Fruit fly (Drosophila melanogaster) whole organism, embryonic: ENCODE results near the gene CG31287.

Experiments
- Adf1 ChIP-seq: fragments of 200-800 bp; sonication (Bioruptor generic); IDR thresholded peaks from 2 replicates; pipeline ENCODE4 v1.3.6; 2022; ENCODE audit warnings: missing biosample characterization, missing genetic modification characterization
- Bteb2 ChIP-seq: fragments of 200-800 bp; sonication (Bioruptor generic); optimal IDR thresholded peaks from 2 replicates; lab custom pipeline; 2016; ENCODE audit warnings: missing biosample characterization, missing genetic modification characterization
- CG10209 ChIP-seq: fragments of 200-800 bp; sonication (Bioruptor generic); optimal IDR thresholded peaks from 3 replicates; lab custom pipeline; 2017; ENCODE audit warnings: missing biosample characterization, mild to moderate bottlenecking, missing genetic modification characterization, missing genetic modification reagents
- CG1024 ChIP-seq: fragments of 200-800 bp; sonication (Bioruptor generic); IDR thresholded peaks from 2 replicates; pipeline ENCODE4 v1.3.6; 2022; ENCODE audit warnings: missing biosample characterization, missing genetic modification characterization
- CG10366 ChIP-seq: fragments of 200-800 bp; sonication (Bioruptor generic); IDR thresholded peaks from 2 replicates; pipeline ENCODE4 v1.3.6; 2022; ENCODE audit warnings: missing biosample characterization, missing genetic modification characterization
- CG1233 ChIP-seq: fragments of 200-800 bp; sonication (Bioruptor generic); optimal IDR thresholded peaks from 4 replicates; lab custom pipeline; 2018; ENCODE audit warnings: missing biosample characterization, mild to moderate bottlenecking, missing genetic modification characterization
- CG12744 ChIP-seq: fragments of 200-800 bp; sonication (Bioruptor generic); optimal IDR thresholded peaks from 2 replicates; lab custom pipeline; 2016; ENCODE audit warnings: missing biosample characterization, missing genetic modification characterization
- CG13296 ChIP-seq: fragments of 200-800 bp; sonication (Bioruptor generic); optimal IDR thresholded peaks from 3 replicates; lab custom pipeline; 2018; ENCODE audit warnings: missing biosample characterization, mild to moderate bottlenecking, missing genetic modification characterization
- CG15696 ChIP-seq: fragments of 200-800 bp; sonication (Bioruptor generic); optimal IDR thresholded peaks from 2 replicates; lab custom pipeline; 2019; ENCODE audit warnings: missing biosample characterization, mild to moderate bottlenecking, missing genetic modification characterization, moderate library complexity
- CG1647 ChIP-seq: fragments of 200-800 bp; sonication (Bioruptor generic); optimal IDR thresholded peaks from 3 replicates; lab custom pipeline; 2016; ENCODE audit warnings: missing biosample characterization, missing genetic modification characterization
- CG17328 ChIP-seq: fragments of 200-800 bp; sonication (Bioruptor generic); IDR thresholded peaks from 2 replicates; pipeline ENCODE4 v1.3.6; 2022; ENCODE audit warnings: missing biosample characterization, missing genetic modification characterization
- CG17359 ChIP-seq: fragments of 200-800 bp; sonication (Bioruptor generic); optimal IDR thresholded peaks from 3 replicates; lab custom pipeline; 2018; ENCODE audit warnings: missing biosample characterization, mild to moderate bottlenecking, missing genetic modification characterization, moderate library complexity
- CG1792 ChIP-seq: fragments of 200-800 bp; sonication (Bioruptor generic); optimal IDR thresholded peaks from 2 replicates; lab custom pipeline; 2016; ENCODE audit warnings: missing biosample characterization, missing genetic modification characterization
- CG18476 ChIP-seq: fragments of 200-800 bp; sonication (Bioruptor generic); optimal IDR thresholded peaks from 2 replicates; lab custom pipeline; 2016; ENCODE audit warnings: missing biosample characterization, mild to moderate bottlenecking, missing genetic modification characterization
- CG32767 ChIP-seq: fragments of 200-800 bp; sonication (Bioruptor generic); IDR thresholded peaks from 2 replicates; pipeline ENCODE4 v1.3.6; 2022; ENCODE audit warnings: missing biosample characterization, missing genetic modification characterization
- CG33213 ChIP-seq: fragments of 200-800 bp; sonication (Bioruptor generic); optimal IDR thresholded peaks from 3 replicates; lab custom pipeline; 2016; ENCODE audit warnings: missing biosample characterization, missing genetic modification characterization
- CG4360 ChIP-seq: fragments of 200-800 bp; sonication (Bioruptor generic); IDR thresholded peaks from 2 replicates; pipeline ENCODE4 v1.3.6; 2022; ENCODE audit warnings: missing biosample characterization, missing genetic modification characterization
- CG4404 ChIP-seq: fragments of 200-800 bp; sonication (Bioruptor generic); IDR thresholded peaks from 2 replicates; pipeline ENCODE4 v1.3.6; 2022; ENCODE audit warnings: missing biosample characterization, missing genetic modification characterization
- CG4854 ChIP-seq: fragments of 200-800 bp; sonication (Bioruptor generic); optimal IDR thresholded peaks from 2 replicates; lab custom pipeline; 2016; ENCODE audit warnings: missing biosample characterization, missing genetic modification characterization, inconsistent platforms
- CG6765 ChIP-seq: fragments of 200-800 bp; sonication (Bioruptor generic); optimal IDR thresholded peaks from 3 replicates; lab custom pipeline; 2017; ENCODE audit warnings: missing biosample characterization, mild to moderate bottlenecking, missing genetic modification characterization
- CG7372 ChIP-seq: fragments of 200-800 bp; sonication (Bioruptor generic); IDR thresholded peaks from 2 replicates; pipeline ENCODE4 v1.3.6; 2022; ENCODE audit warnings: missing biosample characterization, missing genetic modification characterization
- CHES-1-like ChIP-seq: fragments of 200-800 bp; sonication (Bioruptor generic); optimal IDR thresholded peaks from 2 replicates; lab custom pipeline; 2016; ENCODE audit warnings: missing biosample characterization, missing genetic modification characterization
- CoRest ChIP-seq: fragments of 200-800 bp; sonication (Bioruptor generic); optimal IDR thresholded peaks from 3 replicates; lab custom pipeline; 2018; ENCODE audit warnings: missing biosample characterization, mild to moderate bottlenecking, missing genetic modification characterization, moderate library complexity
- D19B ChIP-seq: fragments of 200-800 bp; sonication (Bioruptor generic); optimal IDR thresholded peaks from 2 replicates; lab custom pipeline; 2017; ENCODE audit warnings: missing biosample characterization, mild to moderate bottlenecking, missing genetic modification characterization
- HLHmδ ChIP-seq: fragments of 200-800 bp; sonication (Bioruptor generic); optimal IDR thresholded peaks from 2 replicates; lab custom pipeline; 2018; ENCODE audit warnings: missing biosample characterization, mild to moderate bottlenecking, missing genetic modification characterization, moderate library complexity
- MESR4 ChIP-seq: fragments of 200-800 bp; sonication (Bioruptor generic); optimal IDR thresholded peaks from 2 replicates; lab custom pipeline; 2018; ENCODE audit warnings: missing biosample characterization, mild to moderate bottlenecking, missing genetic modification characterization, moderate library complexity
- Med ChIP-seq: fragments of 200-800 bp; sonication (Bioruptor generic); peaks from one replicate; lab custom pipeline; 2016; ENCODE audit warnings: missing biosample characterization, missing genetic modification characterization, mild to moderate bottlenecking, inconsistent platforms, moderate library complexity
- Myb ChIP-seq: fragments of 200-800 bp; sonication (Bioruptor generic); optimal IDR thresholded peaks from 2 replicates; lab custom pipeline; 2016; ENCODE audit warnings: missing biosample characterization, missing genetic modification characterization
- NK7.1 ChIP-seq: fragments of 200-800 bp; sonication (Bioruptor generic); optimal IDR thresholded peaks from 3 replicates; lab custom pipeline; 2016; ENCODE audit warnings: missing biosample characterization, missing genetic modification characterization
- Nf-YC ChIP-seq: fragments of 200-800 bp; optimal IDR thresholded peaks from 3 replicates; lab custom pipeline; 2019; ENCODE audit warnings: missing biosample characterization, mild to moderate bottlenecking, missing genetic modification characterization, moderate library complexity
- Optix ChIP-seq: fragments of 200-800 bp; sonication (Bioruptor generic); IDR thresholded peaks from 3 replicates; pipeline ENCODE4 v1.3.6; 2022; ENCODE audit warnings: missing biosample characterization, missing genetic modification characterization
- Rx ChIP-seq: fragments of 200-800 bp; sonication (Bioruptor generic); IDR thresholded peaks from 2 replicates; pipeline ENCODE4 v1.3.6; 2022; ENCODE audit warnings: missing biosample characterization, missing genetic modification characterization
- Spps ChIP-seq: fragments of 200-800 bp; sonication (Bioruptor generic); optimal IDR thresholded peaks from 2 replicates; lab custom pipeline; 2018; ENCODE audit warnings: missing biosample characterization, mild to moderate bottlenecking, missing genetic modification characterization
- ap ChIP-seq: fragments of 200-800 bp; sonication (Bioruptor generic); IDR thresholded peaks from 2 replicates; pipeline ENCODE4 v1.3.6; 2022; ENCODE audit warnings: missing biosample characterization, missing genetic modification characterization
- bab2 ChIP-seq: fragments of 200-800 bp; sonication (Bioruptor generic); optimal IDR thresholded peaks from 2 replicates; lab custom pipeline; 2016; ENCODE audit warnings: missing biosample characterization, missing genetic modification characterization
- btn ChIP-seq: fragments of 200-800 bp; sonication (Bioruptor generic); optimal IDR thresholded peaks from 2 replicates; lab custom pipeline; 2016; ENCODE audit warnings: missing biosample characterization, missing genetic modification characterization
- chinmo ChIP-seq: fragments of 200-800 bp; sonication (Bioruptor generic); IDR thresholded peaks from 4 replicates; pipeline ENCODE4 v1.3.6; 2022; ENCODE audit warnings: missing biosample characterization, missing genetic modification characterization; ENCODE audit not compliant: partially characterized antibody
- corto ChIP-seq: fragments of 200-800 bp; sonication (Bioruptor generic); optimal IDR thresholded peaks from 2 replicates; lab custom pipeline; 2016; ENCODE audit warnings: missing biosample characterization, mild to moderate bottlenecking, missing genetic modification characterization, moderate library complexity
- croc ChIP-seq: fragments of 200-800 bp; sonication (Bioruptor generic); conservative IDR thresholded peaks from 3 replicates; pipeline ENCODE4 v1.3.6; 2022; ENCODE audit warnings: missing biosample characterization, missing genetic modification characterization
- dan ChIP-seq: fragments of 200-800 bp; sonication (Bioruptor generic); IDR thresholded peaks from 2 replicates; pipeline ENCODE4 v1.3.6; 2022; ENCODE audit warnings: missing biosample characterization, missing genetic modification characterization
- esg ChIP-seq: fragments of 200-800 bp; sonication (Bioruptor generic); conservative IDR thresholded peaks from 2 replicates; pipeline ENCODE4 v1.3.6; 2022; ENCODE audit warnings: missing biosample characterization, missing genetic modification characterization
- gsb ChIP-seq: fragments of 200-800 bp; sonication (Bioruptor generic); IDR thresholded peaks from 2 replicates; pipeline ENCODE4 v1.3.6; 2022; ENCODE audit warnings: missing biosample characterization, missing genetic modification characterization
- lola ChIP-seq, 3 experiments: fragments of >200 bp in 2 of 3; fragments of 200-800 bp in 1 of 3; sonication (Bioruptor generic) in 1 of 3; optimal IDR thresholded peaks; 2 replicates each; lab custom pipeline; 2017 to 2019; ENCODE audit warnings: missing biosample characterization in 3 of 3, missing genetic modification characterization in 3 of 3, mild to moderate bottlenecking in 1 of 3, moderate library complexity in 1 of 3
- onecut ChIP-seq: fragments of 200-800 bp; sonication (Bioruptor generic); IDR thresholded peaks from 2 replicates; pipeline ENCODE4 v1.3.6; 2022; ENCODE audit warnings: missing biosample characterization, missing genetic modification characterization
- pita ChIP-seq: fragments of 200-800 bp; sonication (Bioruptor generic); optimal IDR thresholded peaks from 2 replicates; lab custom pipeline; 2017; ENCODE audit warnings: missing biosample characterization, mild to moderate bottlenecking, missing genetic modification characterization
- psq ChIP-seq: fragments of 200-800 bp; sonication (Bioruptor generic); optimal IDR thresholded peaks from 2 replicates; lab custom pipeline; 2017; ENCODE audit warnings: missing biosample characterization, missing genetic modification characterization
- sens ChIP-seq: fragments of 200-800 bp; sonication (Bioruptor generic); peaks from one replicate; lab custom pipeline; 2016; ENCODE audit warnings: missing biosample characterization, missing genetic modification characterization
- seq ChIP-seq: fragments of 200-800 bp; sonication (Bioruptor generic); IDR thresholded peaks from 2 replicates; pipeline ENCODE4 v1.3.6; 2022; ENCODE audit warnings: missing biosample characterization, missing genetic modification characterization
- sob ChIP-seq: fragments of 200-800 bp; sonication (Bioruptor generic); IDR thresholded peaks from 2 replicates; pipeline ENCODE4 v1.3.6; 2022; ENCODE audit warnings: missing biosample characterization, missing genetic modification characterization
- tup ChIP-seq: fragments of 200-800 bp; sonication (Bioruptor generic); optimal IDR thresholded peaks from 2 replicates; lab custom pipeline; 2016; ENCODE audit warnings: missing biosample characterization, mild to moderate bottlenecking, missing genetic modification characterization, moderate library complexity
- vnd ChIP-seq: fragments of 200-800 bp; sonication (Bioruptor generic); IDR thresholded peaks from 3 replicates; pipeline ENCODE4 v1.3.6; 2022; ENCODE audit warnings: missing biosample characterization, missing genetic modification characterization; ENCODE audit not compliant: partially characterized antibody
- wdn ChIP-seq: fragments of 200-800 bp; sonication (Bioruptor generic); IDR thresholded peaks from 2 replicates; pipeline ENCODE4 v1.3.6; 2022; ENCODE audit warnings: missing biosample characterization, missing genetic modification characterization
- zen2 ChIP-seq: fragments of 200-800 bp; sonication (Bioruptor generic); IDR thresholded peaks from 3 replicates; pipeline ENCODE4 v1.3.6; 2022; ENCODE audit warnings: missing biosample characterization, missing genetic modification characterization; ENCODE audit not compliant: partially characterized antibody

Gene CG31287

DNA sequence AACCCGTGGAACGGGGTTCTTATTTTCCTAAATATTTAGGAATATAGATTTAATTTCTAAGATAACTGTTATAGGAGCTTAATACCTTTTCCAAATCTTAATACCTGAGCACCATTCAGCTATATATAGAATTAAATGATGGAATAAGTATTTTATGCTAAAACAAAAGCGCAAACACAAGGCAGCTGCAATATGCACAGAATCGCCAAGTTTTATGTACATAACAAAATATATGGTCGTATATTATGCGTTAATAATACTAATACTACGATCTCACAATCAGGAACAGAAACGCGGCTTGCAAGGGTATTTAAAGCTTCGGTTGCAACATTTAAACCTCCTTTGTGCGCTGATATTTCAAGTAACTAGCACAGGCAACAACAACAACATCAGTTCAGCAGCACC lies 31.6 kb downstream of the CG31287 start (continued):
- TF ChIP-seq lola (GFP tag; optimal IDR thresholded peaks at IDR 0.05; lab: Kevin White, UChicago), result peak in 1 of 3 experiments; percentile 52
- TF ChIP-seq Myb (GFP tag; lab: Kevin White, UChicago), result no peak
- peak; percentile 4 for TF ChIP-seq CG18476 (GFP tag; lab: Kevin White, UChicago)
- peak; percentile 4 for TF ChIP-seq Med
- no peak for TF ChIP-seq zen2 (GFP tag; lab: Robert Waterston, UW)
- TF ChIP-seq CG13296 (GFP tag; lab: Kevin White, UChicago), result no peak
- peak; percentile 2 for TF ChIP-seq corto
- peak; percentile 50 for TF ChIP-seq CG17359 (tag; lab: Kevin White, UChicago)
- TF ChIP-seq vnd, result no peak
- TF ChIP-seq btn, result no peak
- no peak for TF ChIP-seq pita
- TF ChIP-seq CG1647 (GFP tag; lab: Kevin White, UChicago), result no peak
- no peak for TF ChIP-seq CG4404 (GFP tag; lab: Robert Waterston, UW)
- TF ChIP-seq HLHmδ (GFP tag; lab: Kevin White, UChicago), result no peak
- TF ChIP-seq CHES-1-like (GFP tag; lab: Kevin White, UChicago), result no peak
- TF ChIP-seq Optix (GFP tag; lab: Robert Waterston, UW), result no peak
- TF ChIP-seq CG4854 (GFP tag; lab: Kevin White, UChicago), result peak; percentile 9
- TF ChIP-seq CG7372, result no peak
- TF ChIP-seq D19B (GFP tag; lab: Kevin White, UChicago), result peak; percentile 47
- TF ChIP-seq CG1792 (GFP tag; lab: Kevin White, UChicago), result no peak
- no peak for TF ChIP-seq croc (GFP tag; lab: Robert Waterston, UW)
- TF ChIP-seq sob (GFP tag; lab: Robert Waterston, UW), result no peak
- TF ChIP-seq NK7.1, result no peak
- TF ChIP-seq bab2 (GFP tag; lab: Kevin White, UChicago), result no peak
- TF ChIP-seq CG33213 (GFP tag; lab: Kevin White, UChicago), result no peak
- peak; percentile 61 for TF ChIP-seq CoRest (tag; lab: Kevin White, UChicago)
- no peak for TF ChIP-seq seq (GFP tag; lab: Robert Waterston, UW)
- no peak for TF ChIP-seq CG32767
- TF ChIP-seq Nf-YC, result no peak
- TF ChIP-seq CG17328 (GFP tag; lab: Robert Waterston, UW), result no peak
- no peak for TF ChIP-seq onecut (GFP tag; lab: Robert Waterston, UW)
- no peak for TF ChIP-seq wdn (GFP tag; lab: Robert Waterston, UW)
- no peak for TF ChIP-seq CG10366
- TF ChIP-seq CG4360, result no peak
- no peak for TF ChIP-seq chinmo (GFP tag; lab: Robert Waterston, UW)
- TF ChIP-seq Rx, result no peak
- no peak for TF ChIP-seq Bteb2 (GFP tag; lab: Kevin White, UChicago)
- no peak for TF ChIP-seq esg (GFP tag; lab: Robert Waterston, UW)
- TF ChIP-seq tup (GFP tag; lab: Kevin White, UChicago), result no peak
- no peak for TF ChIP-seq CG15696
- peak; percentile 87 for TF ChIP-seq sens (GFP tag; lab: Kevin White, UChicago)
- TF ChIP-seq Spps, result no peak
- no peak for TF ChIP-seq psq (GFP tag; lab: Kevin White, UChicago)
- TF ChIP-seq CG1233 (GFP tag; lab: Kevin White, UChicago), result peak; percentile 45
- TF ChIP-seq CG6765, result no peak
- no peak for TF ChIP-seq CG10209
- TF ChIP-seq ap (GFP tag; lab: Robert Waterston, UW), result no peak
- no peak for TF ChIP-seq MESR4
- no peak for TF ChIP-seq CG12744
- TF ChIP-seq dan, result no peak
- no peak for TF ChIP-seq CG1024
- TF ChIP-seq gsb (GFP tag; lab: Robert Waterston, UW), result no peak
- no peak for TF ChIP-seq Adf1 (GFP tag; lab: Robert Waterston, UW)
